Worm (Caenorhabditis elegans): ENCODE data around the gene srbc-68.
A peak's percentile ranks its signal among the peaks of the same experiment; 100 is the strongest.

Gene srbc-68

ce11 chrV:3546517-3546916, at the start of gene srbc-68:
Gene srbc-68 (minus strand): TSS chrV:3546617.
- no peak for TF ChIP-seq R02D3.7 (tag; optimal IDR thresholded peaks at IDR 0.05)
- no peak for TF ChIP-seq nhr-77 (tag; optimal IDR thresholded peaks at IDR 0.05)
- TF ChIP-seq nhr-11 (tag; optimal IDR thresholded peaks at IDR 0.05) = no peak
- TF ChIP-seq mml-1 (tag; optimal IDR thresholded peaks at IDR 0.05) = no peak
- TF ChIP-seq lin-15B (tag; optimal IDR thresholded peaks at IDR 0.05) = no peak
- TF ChIP-seq lin-39 (tag; optimal IDR thresholded peaks at IDR 0.05) = no peak
- no peak for TF ChIP-seq ama-1 (optimal IDR thresholded peaks at IDR 0.05)
- no peak for TF ChIP-seq hmg-11 (tag; optimal IDR thresholded peaks at IDR 0.05)
- TF ChIP-seq daf-12 (tag; optimal IDR thresholded peaks at IDR 0.05) = no peak
- TF ChIP-seq ceh-9 (tag; optimal IDR thresholded peaks at IDR 0.05) = no peak
- TF ChIP-seq skn-1 (tag; optimal IDR thresholded peaks at IDR 0.05) = no peak
- TF ChIP-seq fkh-2 (tag; optimal IDR thresholded peaks at IDR 0.05) = no peak
- no peak for TF ChIP-seq ceh-16 (tag; optimal IDR thresholded peaks at IDR 0.05)
- TF ChIP-seq mdl-1 (tag; optimal IDR thresholded peaks at IDR 0.05) = no peak
- no peak for TF ChIP-seq snpc-4 (tag; optimal IDR thresholded peaks at IDR 0.05)
- TF ChIP-seq elt-2 (tag; optimal IDR thresholded peaks at IDR 0.05) = no peak
- TF ChIP-seq nhr-67 (tag; optimal IDR thresholded peaks at IDR 0.05) = no peak
- no peak for TF ChIP-seq fos-1 (tag; optimal IDR thresholded peaks at IDR 0.05)
- no peak for TF ChIP-seq ZK546.5 (tag; optimal IDR thresholded peaks at IDR 0.05)

- TF ChIP-seq pha-4 (tag; optimal IDR thresholded peaks at IDR 0.05) (no peak), mdl-1 (tag; optimal IDR thresholded peaks at IDR 0.05) (no peak), hmg-11 (tag; optimal IDR thresholded peaks at IDR 0.05) (no peak), jun-1 (tag; optimal IDR thresholded peaks at IDR 0.05) (no peak), nhr-76 (tag; optimal IDR thresholded peaks at IDR 0.05) (no peak), lin-39 (tag; optimal IDR thresholded peaks at IDR 0.05) (no peak), nhr-23 (tag; optimal IDR thresholded peaks at IDR 0.05) (no peak), mml-1 (tag; optimal IDR thresholded peaks at IDR 0.05) (no peak), R02D3.7 (tag; optimal IDR thresholded peaks at IDR 0.05) (no peak), sea-2 (GFP tag; optimal IDR thresholded peaks at IDR 0.05) (no peak), zag-1 (tag; optimal IDR thresholded peaks at IDR 0.05) (no peak), ceh-9 (tag; optimal IDR thresholded peaks at IDR 0.05) (no peak), egl-5 (tag; optimal IDR thresholded peaks at IDR 0.05) (no peak), ZK546.5 (tag; optimal IDR thresholded peaks at IDR 0.05) (no peak), fos-1 (tag; optimal IDR thresholded peaks at IDR 0.05) (no peak)
Observed at ce11 chrV:3594936-3595335, 48.5 kb upstream of the srbc-68 start, which contains the start of gene srh-213. Gene srh-213 (minus strand): TSS chrV:3595036.

- TF ChIP-seq elt-1 (tag; optimal IDR thresholded peaks at IDR 0.05) (no peak), snpc-4 (tag; optimal IDR thresholded peaks at IDR 0.05) (no peak), R02D3.7 (tag; optimal IDR thresholded peaks at IDR 0.05) (no peak), ZK546.5 (tag; optimal IDR thresholded peaks at IDR 0.05) (no peak), elt-2 (tag; optimal IDR thresholded peaks at IDR 0.05) (no peak), zag-1 (tag; optimal IDR thresholded peaks at IDR 0.05) (no peak), fkh-10 (GFP tag; optimal IDR thresholded peaks at IDR 0.05) (no peak), jun-1 (tag; optimal IDR thresholded peaks at IDR 0.05) (no peak)
Observed at ce11 chrV:3592099-3592498, 45.7 kb upstream of the srbc-68 start, which contains the start of gene T22F3.12. Gene T22F3.12 (minus strand): TSS chrV:3592199.

- no peak for TF ChIP-seq nhr-67 (tag; optimal IDR thresholded peaks at IDR 0.05)
- no peak for TF ChIP-seq nhr-11 (tag; optimal IDR thresholded peaks at IDR 0.05)
- peak; percentile 5 for TF ChIP-seq nfya-1 (tag; optimal IDR thresholded peaks at IDR 0.05; ENCODE audit: insufficient read depth)
- peak; percentile 60 for TF ChIP-seq nhr-43 (tag; optimal IDR thresholded peaks at IDR 0.05; ENCODE audit: poor library complexity, severe bottlenecking)
Observed at ce11 chrV:3588223-3588622, 41.8 kb upstream of the srbc-68 start.

ce11 chrV:3587633-3588032, 41.2 kb upstream of the srbc-68 start:
- peak; percentile 1 for TF ChIP-seq nhr-43 (tag; optimal IDR thresholded peaks at IDR 0.05; ENCODE audit: poor library complexity, severe bottlenecking)
- peak; percentile 10 for TF ChIP-seq pqm-1 (tag; optimal IDR thresholded peaks at IDR 0.05)
- peak; percentile 11 for TF ChIP-seq hmg-11 (tag; optimal IDR thresholded peaks at IDR 0.05)
- TF ChIP-seq nhr-23 (tag; optimal IDR thresholded peaks at IDR 0.05) = peak; percentile 17
- TF ChIP-seq eor-1 (tag; optimal IDR thresholded peaks at IDR 0.05) = no peak
- TF ChIP-seq ZK546.5 (tag; optimal IDR thresholded peaks at IDR 0.05) = no peak
- no peak for TF ChIP-seq ceh-9 (tag; optimal IDR thresholded peaks at IDR 0.05)
- TF ChIP-seq lin-15B (tag; optimal IDR thresholded peaks at IDR 0.05) = no peak
- TF ChIP-seq elt-2 (tag; optimal IDR thresholded peaks at IDR 0.05) = peak; percentile 20
- TF ChIP-seq pha-4 (tag; optimal IDR thresholded peaks at IDR 0.05) = peak; percentile 24
- TF ChIP-seq nhr-28 (tag; optimal IDR thresholded peaks at IDR 0.05) = no peak
- no peak for TF ChIP-seq sea-2 (GFP tag; optimal IDR thresholded peaks at IDR 0.05)
- TF ChIP-seq R02D3.7 (tag; optimal IDR thresholded peaks at IDR 0.05) = no peak
- no peak for TF ChIP-seq elt-3 (tag; optimal IDR thresholded peaks at IDR 0.05)
- TF ChIP-seq elt-1 (tag; optimal IDR thresholded peaks at IDR 0.05) = no peak
- TF ChIP-seq fos-1 (tag; optimal IDR thresholded peaks at IDR 0.05) = no peak
- no peak for TF ChIP-seq mdl-1 (tag; optimal IDR thresholded peaks at IDR 0.05)
- peak; percentile 33 for TF ChIP-seq nfya-1 (tag; optimal IDR thresholded peaks at IDR 0.05; ENCODE audit: insufficient read depth)
- no peak for TF ChIP-seq skn-1 (tag; optimal IDR thresholded peaks at IDR 0.05)
- TF ChIP-seq ceh-16 (tag; optimal IDR thresholded peaks at IDR 0.05) = no peak

Data from whole organism, L3 larva.